Fruit fly (Drosophila melanogaster) whole organism: ENCODE results near the gene CG8509.

Source experiments
- CG8478 ChIP-seq: fragments of >200 bp; optimal IDR thresholded peaks from 2 replicates; lab custom pipeline; 2018; ENCODE audit warnings: inconsistent platforms
- Dll ChIP-seq: fragments of >200 bp; optimal IDR thresholded peaks from 2 replicates; lab custom pipeline; 2017
- EcR ChIP-seq, 2 experiments: fragments of >200 bp; optimal IDR thresholded peaks; 2 replicates each; lab custom pipeline; 2017; ENCODE audit warnings: missing biosample characterization in 2 of 2, missing genetic modification characterization in 2 of 2, missing genetic modification reagents in 2 of 2
- pan ChIP-seq: fragments of >200 bp; optimal IDR thresholded peaks from 2 replicates; lab custom pipeline; 2017
- psq ChIP-seq: fragments of >200 bp; optimal IDR thresholded peaks from 2 replicates; lab custom pipeline; 2017
- usp ChIP-seq: fragments of >200 bp; optimal IDR thresholded peaks from 2 replicates; lab custom pipeline; 2017; ENCODE audit warnings: missing biosample characterization, missing genetic modification characterization, mixed read lengths

Gene CG8509

dm6 chrX:15837530-15837929, 28.2 kb downstream of the CG8509 start, which contains the start of gene CG8565:
CG8565 (plus strand) TSS chrX:15837830.
- TF ChIP-seq Dll (lab: Kevin White, UChicago) (no peak), CG8478 (lab: Kevin White, UChicago) (no peak), pan (lab: Kevin White, UChicago) (no peak), usp (GFP tag; lab: Kevin White, UChicago) (no peak), EcR (GFP tag; optimal IDR thresholded peaks at IDR 0.05; lab: Kevin White, UChicago) (no peak), psq (lab: Kevin White, UChicago) (no peak)

- TF ChIP-seq Dll (lab: Kevin White, UChicago), result no peak
- TF ChIP-seq pan (lab: Kevin White, UChicago), result no peak
- TF ChIP-seq psq (lab: Kevin White, UChicago), result no peak
Measured at dm6 chrX:15840003-15840402, 30.6 kb downstream of the CG8509 start.

- TF ChIP-seq psq (lab: Kevin White, UChicago), result no peak
Measured at dm6 chrX:15841346-15841745, 32.0 kb downstream of the CG8509 start.

dm6 chrX:15844139-15844538, 34.8 kb downstream of the CG8509 start, which contains the start of the genes ArgRS and CG8578:
ArgRS (minus strand) TSS chrX:15844145.
CG8578 (plus strand) TSS chrX:15844476.
- TF ChIP-seq EcR (GFP tag; optimal IDR thresholded peaks at IDR 0.05; lab: Kevin White, UChicago) (no peak), CG8478 (lab: Kevin White, UChicago) (no peak), psq (lab: Kevin White, UChicago) (no peak), Dll (lab: Kevin White, UChicago) (no peak), usp (GFP tag; lab: Kevin White, UChicago) (no peak), pan (lab: Kevin White, UChicago) (no peak)

DNA sequence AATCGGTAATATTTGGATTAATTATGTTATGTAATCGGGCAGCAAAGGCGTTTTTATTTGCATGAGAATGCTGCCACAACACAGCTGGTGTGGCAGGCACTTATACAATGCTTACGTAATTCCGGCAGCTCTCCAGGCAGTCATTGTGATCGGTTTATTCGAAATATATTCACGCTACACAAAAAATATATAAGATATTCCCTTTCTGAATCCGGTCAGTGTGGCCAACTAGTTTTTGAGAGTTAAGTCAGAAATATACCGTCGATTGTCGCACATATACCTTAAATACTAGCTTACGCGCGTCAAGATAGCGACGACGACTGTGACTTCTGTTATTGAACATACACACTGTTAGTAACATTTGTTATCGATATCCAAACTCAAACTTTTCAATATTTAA, 39.7 kb downstream of the CG8509 start, which contains the start of gene sun:
Gene sun (minus strand): TSS at position 238 of the 400 bp plus-strand sequence.
- TF ChIP-seq pan (lab: Kevin White, UChicago), result no peak
- TF ChIP-seq usp (GFP tag; lab: Kevin White, UChicago), result no peak
- TF ChIP-seq EcR (GFP tag; optimal IDR thresholded peaks at IDR 0.05; lab: Kevin White, UChicago), result no peak

DNA sequence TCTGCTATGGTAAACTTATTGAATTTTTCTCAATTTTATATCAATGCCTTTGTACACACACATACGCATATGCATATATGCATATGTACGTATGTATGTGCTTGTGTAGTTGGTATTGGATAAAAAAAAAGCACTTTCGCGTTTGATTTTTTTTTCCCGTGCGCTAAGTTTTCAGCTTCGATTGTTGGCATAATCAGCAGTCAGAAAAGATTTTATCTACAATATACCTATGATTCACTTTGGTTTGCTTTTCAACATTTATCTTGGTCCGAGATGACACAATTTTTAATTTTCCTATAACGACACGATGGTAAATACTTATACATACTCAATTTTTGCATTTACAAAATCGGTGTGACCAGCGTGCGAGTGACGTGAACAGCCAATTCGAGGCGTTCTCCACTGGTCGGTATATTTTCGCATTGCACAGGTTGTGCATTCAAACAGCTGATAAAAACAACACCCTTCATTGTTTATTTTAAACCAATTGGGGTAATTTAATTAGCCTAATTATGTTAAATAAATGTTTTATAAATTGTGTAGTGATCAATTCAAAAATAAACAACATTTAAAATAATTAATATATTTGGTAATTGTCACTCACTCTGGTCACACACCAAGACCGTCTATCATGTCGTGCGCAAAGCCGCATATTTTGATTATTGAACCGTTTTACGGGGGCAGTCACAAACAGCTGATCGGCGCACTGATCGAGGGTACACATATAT, 43.6 kb downstream of the CG8509 start, which contains the start of the genes UBL3 and CG15914:
Gene UBL3 (minus strand): TSS at position 361 of the 728 bp plus-strand sequence.
Gene CG15914 (plus strand): TSS at position 607 of the 728 bp plus-strand sequence.
- no peak for TF ChIP-seq usp (GFP tag; lab: Kevin White, UChicago)
- TF ChIP-seq psq (lab: Kevin White, UChicago), result no peak
- TF ChIP-seq pan (lab: Kevin White, UChicago), result no peak
- no peak for TF ChIP-seq EcR (GFP tag; optimal IDR thresholded peaks at IDR 0.05; lab: Kevin White, UChicago)
- TF ChIP-seq CG8478 (lab: Kevin White, UChicago), result no peak
- TF ChIP-seq Dll (lab: Kevin White, UChicago), result no peak

dm6 chrX:15857601-15858284, 48.4 kb downstream of the CG8509 start, which contains the start of the genes CG46440 and Myb:
CG46440 (minus strand) TSS chrX:15857823.
Myb (minus strand) TSS chrX:15857823.
- TF ChIP-seq pan (lab: Kevin White, UChicago) (no peak), psq (lab: Kevin White, UChicago) (no peak), usp (GFP tag; lab: Kevin White, UChicago) (no peak), EcR (GFP tag; optimal IDR thresholded peaks at IDR 0.05; lab: Kevin White, UChicago) (no peak), CG8478 (lab: Kevin White, UChicago) (no peak), Dll (lab: Kevin White, UChicago) (no peak)

DNA sequence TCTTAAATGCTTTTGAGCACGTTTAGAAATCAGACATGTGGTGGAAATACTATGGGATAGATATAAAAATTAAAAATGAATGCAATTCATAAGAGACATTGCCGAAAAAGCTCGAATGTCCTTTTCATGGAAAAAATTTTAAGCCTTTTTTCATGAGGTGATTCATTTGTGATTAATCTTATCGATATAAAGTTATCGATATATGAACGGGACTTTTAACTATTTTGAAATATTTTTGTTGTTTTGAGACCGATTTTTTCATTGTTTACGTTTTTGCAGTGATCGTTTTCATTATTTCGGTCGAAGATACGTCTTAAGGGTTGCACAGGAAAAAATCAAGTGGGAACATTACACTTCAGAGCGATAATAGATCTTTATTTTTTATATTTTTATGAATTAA, 50.0 kb downstream of the CG8509 start, which contains the start of gene AlkB:
Gene AlkB (minus strand): TSS at position 101 of the 400 bp plus-strand sequence.
- TF ChIP-seq Dll (lab: Kevin White, UChicago) (no peak), usp (GFP tag; lab: Kevin White, UChicago) (no peak), CG8478 (lab: Kevin White, UChicago) (no peak), EcR (GFP tag; optimal IDR thresholded peaks at IDR 0.05; lab: Kevin White, UChicago) (no peak), psq (lab: Kevin White, UChicago) (no peak), pan (lab: Kevin White, UChicago) (no peak)

- TF ChIP-seq usp (GFP tag; lab: Kevin White, UChicago), result no peak
Measured at dm6 chrX:15859869-15860268, 50.5 kb downstream of the CG8509 start, which contains the start of gene Gbeta13F. Gbeta13F (plus strand) TSS chrX:15860115.

dm6 chrX:15860479-15860878, 51.1 kb downstream of the CG8509 start:
- TF ChIP-seq usp (GFP tag; lab: Kevin White, UChicago) (no peak), CG8478 (lab: Kevin White, UChicago) (peak; percentile 99)
